Fruit fly (Drosophila melanogaster) whole organism, embryonic: Measurements from ENCODE around the gene CG32137.
A peak's percentile ranks its signal among the peaks of the same experiment; 100 is the strongest.

Source experiments
- Ada2b ChIP-seq: fragments of 200-800 bp; sonication (Bioruptor generic); IDR thresholded peaks from 2 replicates; pipeline ENCODE4 v1.3.6; 2022; ENCODE audit warnings: missing biosample characterization, missing genetic modification characterization
- Bteb2 ChIP-seq: fragments of 200-800 bp; sonication (Bioruptor generic); optimal IDR thresholded peaks from 2 replicates; lab custom pipeline; 2016; ENCODE audit warnings: missing biosample characterization, missing genetic modification characterization
- CG10147 ChIP-seq: fragments of 200-800 bp; sonication (Bioruptor generic); optimal IDR thresholded peaks from 2 replicates; lab custom pipeline; 2019; ENCODE audit warnings: missing biosample characterization, mild to moderate bottlenecking, missing genetic modification characterization, moderate library complexity
- CG10209 ChIP-seq: fragments of 200-800 bp; sonication (Bioruptor generic); optimal IDR thresholded peaks from 3 replicates; lab custom pipeline; 2017; ENCODE audit warnings: missing biosample characterization, mild to moderate bottlenecking, missing genetic modification characterization, missing genetic modification reagents
- CG11504 ChIP-seq: fragments of 200-800 bp; sonication (Bioruptor generic); optimal IDR thresholded peaks from 3 replicates; lab custom pipeline; 2019; ENCODE audit warnings: missing biosample characterization, mild to moderate bottlenecking, missing genetic modification characterization, moderate library complexity
- CG12769 ChIP-seq: fragments of 200-800 bp; sonication (Bioruptor generic); optimal IDR thresholded peaks from 2 replicates; lab custom pipeline; 2019; ENCODE audit warnings: missing biosample characterization, mild to moderate bottlenecking, missing genetic modification characterization, moderate library complexity
- CG13775 ChIP-seq: fragments of 200-800 bp; sonication (Bioruptor generic); optimal IDR thresholded peaks from 3 replicates; lab custom pipeline; 2017; ENCODE audit warnings: missing biosample characterization, mild to moderate bottlenecking, missing genetic modification characterization
- CG14667 ChIP-seq: fragments of 200-800 bp; sonication (Bioruptor generic); IDR thresholded peaks from 2 replicates; pipeline ENCODE4 v1.3.6; 2022; ENCODE audit warnings: missing biosample characterization, missing genetic modification characterization
- CG16813 ChIP-seq: fragments of 200-800 bp; sonication (Bioruptor generic); IDR thresholded peaks from 3 replicates; pipeline ENCODE4 v1.3.6; 2022; ENCODE audit warnings: missing biosample characterization, missing genetic modification characterization; ENCODE audit not compliant: partially characterized antibody
- CG17186 ChIP-seq: fragments of 200-800 bp; sonication (Bioruptor generic); optimal IDR thresholded peaks from 3 replicates; lab custom pipeline; 2017; ENCODE audit warnings: missing biosample characterization, missing genetic modification reagents, missing genetic modification characterization
- CG17912 ChIP-seq: fragments of 200-800 bp; sonication (Bioruptor generic); optimal IDR thresholded peaks from 2 replicates; lab custom pipeline; 2018; ENCODE audit warnings: missing biosample characterization, mild to moderate bottlenecking, missing genetic modification characterization
- CG2116 ChIP-seq: fragments of 200-800 bp; sonication (Bioruptor generic); optimal IDR thresholded peaks from 3 replicates; lab custom pipeline; 2018; ENCODE audit warnings: missing biosample characterization, mild to moderate bottlenecking, missing genetic modification characterization
- CG2875 ChIP-seq: fragments of 200-800 bp; sonication (Bioruptor generic); optimal IDR thresholded peaks from 2 replicates; lab custom pipeline; 2017; ENCODE audit warnings: missing biosample characterization, mild to moderate bottlenecking, missing genetic modification characterization, missing genetic modification reagents
- CG32532 ChIP-seq: fragments of 200-800 bp; sonication (Bioruptor generic); IDR thresholded peaks from 2 replicates; pipeline ENCODE4 v1.3.6; 2022; ENCODE audit warnings: missing biosample characterization, missing genetic modification characterization
- CG32772 ChIP-seq: fragments of 200-800 bp; sonication (Bioruptor generic); IDR thresholded peaks from 2 replicates; pipeline ENCODE4 v1.3.6; 2022; ENCODE audit warnings: missing biosample characterization, missing genetic modification characterization
- CG3281 ChIP-seq: fragments of 200-800 bp; sonication (Bioruptor generic); optimal IDR thresholded peaks from 3 replicates; lab custom pipeline; 2017; ENCODE audit warnings: missing biosample characterization, mild to moderate bottlenecking, missing genetic modification characterization
- CG34422 ChIP-seq: fragments of 200-800 bp; sonication (Bioruptor generic); IDR thresholded peaks from 3 replicates; pipeline ENCODE4 v1.3.6; 2022; ENCODE audit warnings: missing biosample characterization, missing genetic modification characterization
- CG4360 ChIP-seq: fragments of 200-800 bp; sonication (Bioruptor generic); IDR thresholded peaks from 2 replicates; pipeline ENCODE4 v1.3.6; 2022; ENCODE audit warnings: missing biosample characterization, missing genetic modification characterization
- CG4617 ChIP-seq: fragments of 200-800 bp; sonication (Bioruptor generic); optimal IDR thresholded peaks from 3 replicates; lab custom pipeline; 2016; ENCODE audit warnings: missing biosample characterization, missing genetic modification characterization, borderline replicate concordance
- CG7357 ChIP-seq: fragments of 200-800 bp; sonication (Bioruptor generic); IDR thresholded peaks from 3 replicates; pipeline ENCODE4 v1.3.6; 2022; ENCODE audit warnings: missing biosample characterization, missing genetic modification characterization
- CHES-1-like ChIP-seq: fragments of 200-800 bp; sonication (Bioruptor generic); optimal IDR thresholded peaks from 2 replicates; lab custom pipeline; 2016; ENCODE audit warnings: missing biosample characterization, missing genetic modification characterization
- CoRest ChIP-seq: fragments of 200-800 bp; sonication (Bioruptor generic); optimal IDR thresholded peaks from 3 replicates; lab custom pipeline; 2018; ENCODE audit warnings: missing biosample characterization, mild to moderate bottlenecking, missing genetic modification characterization, moderate library complexity
- D19A ChIP-seq: fragments of 200-800 bp; optimal IDR thresholded peaks from 3 replicates; lab custom pipeline; 2019; ENCODE audit warnings: missing biosample characterization, mild to moderate bottlenecking, missing genetic modification characterization, moderate library complexity
- Drgx ChIP-seq: fragments of 200-800 bp; sonication (Bioruptor generic); IDR thresholded peaks from 2 replicates; pipeline ENCODE4 v1.3.6; 2022; ENCODE audit warnings: missing biosample characterization, missing genetic modification characterization
- Hsf ChIP-seq: fragments of 200-800 bp; sonication (Bioruptor generic); optimal IDR thresholded peaks from 3 replicates; lab custom pipeline; 2016; ENCODE audit warnings: missing biosample characterization, missing genetic modification characterization
- Nf-YB ChIP-seq: fragments of 200-800 bp; sonication (Bioruptor generic); optimal IDR thresholded peaks from 3 replicates; lab custom pipeline; 2019; ENCODE audit warnings: missing biosample characterization, mild to moderate bottlenecking, missing genetic modification characterization, moderate library complexity
- Sox100B ChIP-seq: fragments of 200-800 bp; sonication (Bioruptor generic); optimal IDR thresholded peaks from 3 replicates; lab custom pipeline; 2018; ENCODE audit warnings: missing biosample characterization, mild to moderate bottlenecking, missing genetic modification characterization
- Sry-β ChIP-seq: fragments of 200-800 bp; sonication (Bioruptor generic); optimal IDR thresholded peaks from 2 replicates; lab custom pipeline; 2018; ENCODE audit warnings: missing biosample characterization, mild to moderate bottlenecking, missing genetic modification characterization, moderate library complexity
- bcd ChIP-seq: fragments of 200-800 bp; sonication (Bioruptor generic); optimal IDR thresholded peaks from 2 replicates; lab custom pipeline; 2017; ENCODE audit warnings: missing biosample characterization, mild to moderate bottlenecking, missing genetic modification characterization
- bowl ChIP-seq: fragments of 200-800 bp; sonication (Bioruptor generic); IDR thresholded peaks from 2 replicates; pipeline ENCODE4 v1.3.6; 2022; ENCODE audit warnings: missing biosample characterization, missing genetic modification characterization
- cg ChIP-seq: fragments of 200-800 bp; sonication (Bioruptor generic); optimal IDR thresholded peaks from 3 replicates; lab custom pipeline; 2019; ENCODE audit warnings: missing biosample characterization, mild to moderate bottlenecking, missing genetic modification characterization, moderate library complexity
- crp ChIP-seq, 2 experiments: fragments of 200-800 bp; sonication (Bioruptor generic); optimal IDR thresholded peaks; 2 replicates in 1 of 2; 3 replicates in 1 of 2; lab custom pipeline; 2017; ENCODE audit warnings: missing biosample characterization in 2 of 2, missing genetic modification characterization in 2 of 2, mild to moderate bottlenecking in 1 of 2, moderate library complexity in 1 of 2
- dmrt99B ChIP-seq: fragments of 200-800 bp; sonication (Bioruptor generic); optimal IDR thresholded peaks from 2 replicates; lab custom pipeline; 2018; ENCODE audit warnings: missing biosample characterization, mild to moderate bottlenecking, missing genetic modification characterization, moderate library complexity
- esg ChIP-seq: fragments of 200-800 bp; sonication (Bioruptor generic); conservative IDR thresholded peaks from 2 replicates; pipeline ENCODE4 v1.3.6; 2022; ENCODE audit warnings: missing biosample characterization, missing genetic modification characterization
- fd3F ChIP-seq: fragments of 200-800 bp; sonication (Bioruptor generic); optimal IDR thresholded peaks from 2 replicates; lab custom pipeline; 2018; ENCODE audit warnings: missing biosample characterization, mild to moderate bottlenecking, missing genetic modification characterization, moderate library complexity
- hth ChIP-seq: fragments of >200 bp; optimal IDR thresholded peaks from 2 replicates; lab custom pipeline; 2017; ENCODE audit warnings: inconsistent platforms
- kni ChIP-seq: fragments of 200-800 bp; sonication (Bioruptor generic); optimal IDR thresholded peaks from 3 replicates; lab custom pipeline; 2017; ENCODE audit warnings: mild to moderate bottlenecking, missing biosample characterization, missing genetic modification reagents, missing genetic modification characterization
- lbe ChIP-seq: fragments of 200-800 bp; sonication (Bioruptor generic); optimal IDR thresholded peaks from 2 replicates; lab custom pipeline; 2016; ENCODE audit warnings: missing biosample characterization, mild to moderate bottlenecking, missing genetic modification characterization
- pan ChIP-seq, 4 experiments: fragments of >200 bp in 3 of 4; fragments of 200-800 bp in 1 of 4; sonication (Bioruptor generic) in 1 of 4; optimal IDR thresholded peaks in 3 of 4; IDR thresholded peaks in 1 of 4; 2 replicates each; pipeline versions ENCODE4 v1.3.6 to Lab custom; 2017 to 2022; ENCODE audit warnings: missing biosample characterization in 2 of 4, missing genetic modification characterization in 2 of 4, mixed read lengths in 1 of 4
- phol ChIP-seq: fragments of 200-800 bp; sonication (Bioruptor generic); optimal IDR thresholded peaks from 3 replicates; lab custom pipeline; 2018; ENCODE audit warnings: missing biosample characterization, mild to moderate bottlenecking, missing genetic modification characterization, moderate library complexity
- psq ChIP-seq: fragments of 200-800 bp; sonication (Bioruptor generic); optimal IDR thresholded peaks from 2 replicates; lab custom pipeline; 2017; ENCODE audit warnings: missing biosample characterization, missing genetic modification characterization
- ranshi ChIP-seq: fragments of 200-800 bp; sonication (Bioruptor generic); IDR thresholded peaks from 2 replicates; pipeline ENCODE4 v1.3.6; 2022; ENCODE audit warnings: missing biosample characterization, missing genetic modification characterization
- row ChIP-seq: fragments of 200-800 bp; sonication (Bioruptor generic); IDR thresholded peaks from 3 replicates; pipeline ENCODE4 v1.3.6; 2022; ENCODE audit warnings: missing biosample characterization, missing genetic modification characterization
- toy ChIP-seq: fragments of 200-800 bp; sonication (Bioruptor generic); IDR thresholded peaks from 2 replicates; pipeline ENCODE4 v1.3.6; 2022; ENCODE audit warnings: missing biosample characterization, missing genetic modification characterization
- yki ChIP-seq: fragments of >200 bp; optimal IDR thresholded peaks from 3 replicates; lab custom pipeline; 2018
- zen ChIP-seq: fragments of 200-800 bp; sonication (Bioruptor generic); optimal IDR thresholded peaks from 3 replicates; lab custom pipeline; 2018; ENCODE audit warnings: missing biosample characterization, mild to moderate bottlenecking, missing genetic modification characterization, moderate library complexity
- zfh1 ChIP-seq: fragments of 200-800 bp; sonication (Bioruptor generic); IDR thresholded peaks from 3 replicates; pipeline ENCODE4 v1.3.6; 2022; ENCODE audit warnings: missing biosample characterization, missing genetic modification characterization

CG32137 gene

DNA sequence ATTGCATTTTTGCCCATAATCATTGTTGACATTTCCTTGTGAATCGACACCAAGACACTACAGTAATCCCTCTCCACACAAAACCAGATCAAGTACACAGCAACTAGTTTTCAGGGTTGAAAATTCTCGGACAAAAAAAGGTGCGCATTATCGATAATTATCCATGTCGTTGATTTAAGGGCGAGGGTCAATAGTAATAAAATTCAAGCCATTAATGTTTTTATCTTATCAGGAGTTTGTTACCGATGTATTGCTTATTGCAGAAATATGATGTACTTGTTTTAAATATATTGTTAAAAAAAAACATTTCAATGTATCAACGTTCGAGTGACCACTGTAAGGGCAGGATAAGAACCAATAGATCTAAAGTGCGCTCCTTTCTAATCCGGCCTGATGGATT, 20.3 kb upstream of the CG32137 start (continued):
- TF ChIP-seq D19A = peak; percentile 2
- no peak for TF ChIP-seq CG4360
- TF ChIP-seq CHES-1-like (GFP tag; lab: Kevin White, UChicago) = no peak
- TF ChIP-seq zen = peak; percentile 23
- TF ChIP-seq CG2116 (GFP tag; lab: Kevin White, UChicago) = no peak
- TF ChIP-seq CG11504 (tag; lab: Kevin White, UChicago) = peak; percentile 38
- no peak for TF ChIP-seq psq (GFP tag; lab: Kevin White, UChicago)
- TF ChIP-seq hth (lab: Kevin White, UChicago) = no peak
- no peak for TF ChIP-seq esg (GFP tag; lab: Robert Waterston, UW)
- no peak for TF ChIP-seq CG2875 (GFP tag; lab: Kevin White, UChicago)
- no peak for TF ChIP-seq bcd
- TF ChIP-seq phol (tag; lab: Kevin White, UChicago) = peak; percentile 12
- no peak for TF ChIP-seq CG14667 (GFP tag; lab: Robert Waterston, UW)
- no peak for TF ChIP-seq toy (GFP tag; lab: Robert Waterston, UW)

DNA sequence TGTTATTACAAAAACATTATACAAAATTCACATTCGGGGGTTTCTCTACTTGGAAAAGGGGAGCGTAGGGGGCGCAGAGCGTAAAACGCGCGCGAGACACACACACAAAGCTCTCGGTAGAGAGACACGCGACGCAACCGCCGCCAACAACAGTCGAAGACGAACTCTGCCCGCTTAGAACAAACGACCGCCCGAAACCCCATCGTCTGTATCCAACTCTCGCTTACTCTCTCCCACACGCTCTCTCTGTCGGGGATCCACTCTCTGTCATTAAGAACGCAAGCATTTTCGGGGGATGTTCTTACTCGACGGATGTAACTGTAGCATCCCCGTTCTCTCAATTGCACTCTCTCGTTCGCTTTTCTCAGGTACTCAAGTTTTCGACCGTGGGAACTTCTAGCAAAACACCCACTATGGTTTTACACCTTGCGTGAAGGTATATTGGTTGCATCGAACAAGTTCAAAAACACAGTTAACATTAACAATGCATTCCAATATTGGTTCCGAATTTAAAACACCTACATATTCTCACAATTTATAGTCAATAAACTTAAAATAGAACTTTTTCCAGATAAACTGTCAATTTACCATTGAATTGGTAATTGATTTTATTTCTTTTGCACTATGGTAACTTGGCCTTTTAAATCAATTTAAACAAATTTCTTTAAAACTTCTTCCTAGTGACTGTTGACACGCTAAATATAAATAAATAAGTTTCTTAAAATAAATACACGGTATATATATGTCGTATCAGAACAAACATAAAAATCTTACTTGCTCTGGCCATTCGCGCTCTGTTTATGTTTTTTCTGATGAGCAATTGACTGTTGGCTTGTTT, 19.0 kb upstream of the CG32137 start:
- peak; percentile 85 for TF ChIP-seq CG12769 (tag; lab: Kevin White, UChicago)
- TF ChIP-seq CG32772 (GFP tag; lab: Robert Waterston, UW) = peak; percentile 67
- peak; percentile 32 for TF ChIP-seq CG17186 (GFP tag; lab: Kevin White, UChicago)
- peak; percentile 70; the same call in 1 of the 2 replicates for TF ChIP-seq ranshi (GFP tag; lab: Robert Waterston, UW)
- peak; percentile 16; the same call in 1 of the 2 replicates for TF ChIP-seq Drgx (GFP tag; lab: Robert Waterston, UW)
- peak; percentile 92 for TF ChIP-seq CG13775 (GFP tag; lab: Kevin White, UChicago)
- peak in 1 of 2 experiments; percentile 51 for TF ChIP-seq crp (GFP tag; optimal IDR thresholded peaks at IDR 0.05; lab: Kevin White, UChicago)
- TF ChIP-seq Nf-YB (GFP tag; lab: Kevin White, UChicago) = peak; percentile 82
- TF ChIP-seq CG34422 (GFP tag; lab: Robert Waterston, UW) = peak; percentile 69; the same call in 2 of the 3 replicates
- TF ChIP-seq Sry-β (GFP tag; lab: Kevin White, UChicago) = peak; percentile 53
- peak; percentile 95 for TF ChIP-seq CG10147
- TF ChIP-seq CG2875 (GFP tag; lab: Kevin White, UChicago) = peak; percentile 84
- peak; percentile 59 for TF ChIP-seq CG4617 (GFP tag; lab: Kevin White, UChicago)
- TF ChIP-seq cg (GFP tag; lab: Kevin White, UChicago) = peak; percentile 53
- peak; percentile 75 for TF ChIP-seq CG7357 (GFP tag; lab: Robert Waterston, UW)
- 0 out of 2 replicates have a peak, but pooled peaks have one; percentile 39 for TF ChIP-seq bowl (GFP tag; lab: Robert Waterston, UW)
- TF ChIP-seq fd3F (GFP tag; lab: Kevin White, UChicago) = peak; percentile 87
- peak; percentile 86 for TF ChIP-seq CG32532 (GFP tag; lab: Robert Waterston, UW)
- peak; percentile 95 for TF ChIP-seq CG3281 (GFP tag; lab: Kevin White, UChicago)
- TF ChIP-seq Ada2b (GFP tag; lab: Robert Waterston, UW) = peak; percentile 78
- peak; percentile 94 for TF ChIP-seq dmrt99B (tag; lab: Kevin White, UChicago)
- peak in 1 of 2 experiments; percentile 52 for TF ChIP-seq pan (optimal IDR thresholded peaks at IDR 0.05; lab: Kevin White, UChicago)
- TF ChIP-seq pan (GFP tag; optimal IDR thresholded peaks at IDR 0.05 in 1 of 2, IDR thresholded peaks at IDR 0.05 in 1 of 2) = peak in 1 of 2 experiments; percentile 68
- TF ChIP-seq CoRest (tag; lab: Kevin White, UChicago) = peak; percentile 97
- peak; percentile 84 for TF ChIP-seq kni (GFP tag; lab: Kevin White, UChicago)
- TF ChIP-seq Bteb2 (GFP tag; lab: Kevin White, UChicago) = peak; percentile 89
- TF ChIP-seq CG16813 = no peak
- TF ChIP-seq CG17912 (GFP tag; lab: Kevin White, UChicago) = peak; percentile 50
- peak; percentile 74 for TF ChIP-seq zfh1
- TF ChIP-seq lbe = no peak
- peak; percentile 96 for TF ChIP-seq Sox100B (GFP tag; lab: Kevin White, UChicago)
- peak; percentile 96 for TF ChIP-seq row (GFP tag; lab: Robert Waterston, UW)
- peak; percentile 92 for TF ChIP-seq yki (lab: Kevin White, UChicago)
- peak; percentile 92 for TF ChIP-seq CG10209 (GFP tag; lab: Kevin White, UChicago)
- peak; percentile 94 for TF ChIP-seq Hsf (GFP tag; lab: Kevin White, UChicago)
